Worm (Caenorhabditis elegans): ENCODE data around the gene enpl-1.

- TF ChIP-seq tbx-2 (tag; optimal IDR thresholded peaks at IDR 0.05), result no peak
- TF ChIP-seq nhr-11 (tag; optimal IDR thresholded peaks at IDR 0.05), result no peak
- no peak for TF ChIP-seq snpc-4 (tag; optimal IDR thresholded peaks at IDR 0.05)
- no peak for TF ChIP-seq nhr-28 (tag; optimal IDR thresholded peaks at IDR 0.05)
- TF ChIP-seq elt-1 (tag; optimal IDR thresholded peaks at IDR 0.05), result no peak
- TF ChIP-seq fkh-10 (GFP tag; optimal IDR thresholded peaks at IDR 0.05), result no peak
- no peak for TF ChIP-seq nhr-76 (tag; optimal IDR thresholded peaks at IDR 0.05)
Observed at ce11 chrIV:11124674-11125073, 5.6 kb downstream of the enpl-1 start, which contains the start of gene spo-11.
